Worm (Caenorhabditis elegans) whole organism, L4/young adult: Measurements from ENCODE around the gene parg-2.

Experiments used
- W03F9.2 ChIP-seq: fragments of 150-350 bp; optimal IDR thresholded peaks from 2 replicates; lab custom pipeline; 2014; ENCODE audit warnings: missing biosample characterization, missing genetic modification characterization
- dao-5 ChIP-seq: sonication (generic microtip); optimal IDR thresholded peaks from 2 replicates; lab custom pipeline; 2016; ENCODE audit warnings: missing genotype, missing genetic modification characterization, moderate library complexity, missing compliant biosample characterization
- him-1 ChIP-seq: sonication (generic microtip); optimal IDR thresholded peaks from 2 replicates; lab custom pipeline; 2016; ENCODE audit warnings: missing genotype, missing genetic modification reagents, missing genetic modification characterization, missing compliant biosample characterization

DNA sequence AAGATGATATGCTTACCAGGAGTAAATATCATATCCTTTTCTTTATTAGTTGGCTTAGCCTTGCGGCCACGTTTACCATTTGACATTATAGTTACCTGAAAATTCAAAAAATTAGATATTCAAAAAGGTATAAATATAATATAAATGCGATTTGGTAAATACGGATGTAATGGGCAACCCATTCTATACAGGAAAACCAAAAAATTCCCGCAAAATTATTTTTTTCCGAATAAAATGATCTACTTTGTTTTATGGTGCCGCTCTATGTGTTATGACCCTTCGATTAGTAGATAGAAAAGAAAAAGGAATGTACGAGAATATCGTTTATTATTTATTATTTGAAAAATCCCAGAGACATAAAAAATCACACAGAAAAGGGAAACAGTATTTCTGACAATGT is 39.8 kb upstream of the parg-2 start, which contains the start of gene elli-1:
- no peak for TF ChIP-seq W03F9.2 (tag; lab: Kevin White, UChicago)
- no peak for TF ChIP-seq him-1 (tag; lab: Kevin White, UChicago)
- TF ChIP-seq dao-5 (tag; lab: Kevin White, UChicago), result no peak
